Worm (Caenorhabditis elegans) whole organism, early embryonic: Measurements from ENCODE around the gene C08F11.12.

Source experiments
- F13C5.2 ChIP-seq: sonication (generic microtip); optimal IDR thresholded peaks from 2 replicates; lab custom pipeline; 2017; ENCODE audit warnings: mild to moderate bottlenecking, missing genetic modification characterization, inconsistent platforms, missing compliant biosample characterization
- aly-1 ChIP-seq: sonication (generic microtip); optimal IDR thresholded peaks from 2 replicates; lab custom pipeline; 2016; ENCODE audit warnings: missing genetic modification characterization, missing compliant biosample characterization
- ama-1 ChIP-seq: fragments of 150-350 bp; optimal IDR thresholded peaks from 2 replicates; lab custom pipeline; 2014
- ceh-36 ChIP-seq: sonication (generic microtip); optimal IDR thresholded peaks from 2 replicates; lab custom pipeline; 2016; ENCODE audit warnings: missing genetic modification characterization, inconsistent platforms, missing compliant biosample characterization
- flt-1 ChIP-seq: fragments of 200-800 bp; sonication (Bioruptor generic); IDR thresholded peaks from 2 replicates; pipeline ENCODE4 v1.3.6; 2022; ENCODE audit warnings: missing genetic modification characterization, missing compliant biosample characterization
- hmbx-1 ChIP-seq: sonication (generic microtip); optimal IDR thresholded peaks from 2 replicates; lab custom pipeline; 2016; ENCODE audit warnings: mild to moderate bottlenecking, missing genetic modification characterization, missing compliant biosample characterization
- hmg-4 ChIP-seq: fragments of 200-800 bp; sonication (Bioruptor generic); optimal IDR thresholded peaks from 2 replicates; lab custom pipeline; 2018; ENCODE audit warnings: mild to moderate bottlenecking, missing genetic modification characterization, missing compliant biosample characterization
- hnd-1 ChIP-seq: sonication (generic microtip); optimal IDR thresholded peaks from 2 replicates; lab custom pipeline; 2016; ENCODE audit warnings: missing genetic modification characterization, missing compliant biosample characterization
- pes-1 ChIP-seq: fragments of 200-800 bp; sonication (Bioruptor generic); IDR thresholded peaks from 2 replicates; pipeline ENCODE4 v1.3.6; 2022; ENCODE audit warnings: missing genetic modification reagents, missing genetic modification characterization, missing compliant biosample characterization
- scrt-1 ChIP-seq: fragments of 200-800 bp; sonication (Bioruptor generic); IDR thresholded peaks from 2 replicates; pipeline ENCODE4 v1.3.6; 2022; ENCODE audit warnings: missing genetic modification characterization, missing compliant biosample characterization
- sea-1 ChIP-seq: fragments of 200-800 bp; sonication (Bioruptor generic); conservative IDR thresholded peaks from 2 replicates; pipeline ENCODE4 v1.3.6; 2022; ENCODE audit warnings: missing genetic modification characterization, missing compliant biosample characterization
- tbx-11 ChIP-seq: fragments of 200-800 bp; sonication (Bioruptor generic); IDR thresholded peaks from 2 replicates; pipeline ENCODE4 v1.3.6; 2022; ENCODE audit warnings: missing genetic modification characterization, missing compliant biosample characterization
- tbx-37 ChIP-seq: fragments of 200-800 bp; sonication (Bioruptor generic); conservative IDR thresholded peaks from 2 replicates; pipeline ENCODE4 v1.3.6; 2022; ENCODE audit warnings: missing genetic modification reagents, missing genetic modification characterization, missing compliant biosample characterization
- tra-4 ChIP-seq: sonication (generic microtip); optimal IDR thresholded peaks from 2 replicates; lab custom pipeline; 2017; ENCODE audit warnings: missing genetic modification characterization, missing compliant biosample characterization

ce11 chrIV:13687631-13688030, 36.3 kb upstream of the C08F11.12 start:
- no peak for TF ChIP-seq sea-1
- TF ChIP-seq tbx-11, result no peak
- TF ChIP-seq ama-1, result no peak
- TF ChIP-seq flt-1 (GFP tag; lab: Robert Waterston, UW), result no peak
- no peak for TF ChIP-seq pes-1
- TF ChIP-seq scrt-1 (GFP tag; lab: Robert Waterston, UW), result no peak
- TF ChIP-seq hmbx-1 (tag; lab: Kevin White, UChicago), result no peak
- TF ChIP-seq F13C5.2, result no peak
- no peak for TF ChIP-seq aly-1
- no peak for TF ChIP-seq tra-4
- no peak for TF ChIP-seq ceh-36 (tag; lab: Kevin White, UChicago)
- TF ChIP-seq hnd-1 (tag; lab: Kevin White, UChicago), result no peak
- TF ChIP-seq tbx-37 (GFP tag; lab: Robert Waterston, UW), result no peak
- no peak for TF ChIP-seq hmg-4
